Worm (Caenorhabditis elegans): ENCODE measurements around the gene cha-1.

- TF ChIP-seq flt-1 (GFP tag; IDR thresholded peaks at IDR 0.05) (no peak), med-1 (GFP tag; optimal IDR thresholded peaks at IDR 0.05; ENCODE audit: insufficient read depth) (no peak), klf-2 (GFP tag; conservative IDR thresholded peaks at IDR 0.05) (no peak), ref-1 (GFP tag; conservative IDR thresholded peaks at IDR 0.05) (no peak)
Measured at ce11 chrIV:3638250-3638926, 13.9 kb upstream of the cha-1 start.
